Worm (Caenorhabditis elegans) whole organism, mixed stage, embryonic: Measurements from ENCODE around the gene W09D6.1.

Experiments used
- M03D4.4 ChIP-seq: sonication (generic microtip); optimal IDR thresholded peaks from 2 replicates; lab custom pipeline; 2017; ENCODE audit warnings: mild to moderate bottlenecking, missing genetic modification characterization, missing compliant biosample characterization
- bed-3 ChIP-seq: fragments of 200-800 bp; sonication (Bioruptor generic); optimal IDR thresholded peaks from 3 replicates; lab custom pipeline; 2018; ENCODE audit warnings: mild to moderate bottlenecking, missing genetic modification characterization, moderate library complexity, missing compliant biosample characterization
- blmp-1 ChIP-seq: fragments of 150-350 bp; optimal IDR thresholded peaks from 2 replicates; lab custom pipeline; 2014; ENCODE audit warnings: missing biosample characterization, missing genetic modification characterization
- ceh-39 ChIP-seq: fragments of 150-350 bp; optimal IDR thresholded peaks from 2 replicates; lab custom pipeline; 2014; ENCODE audit warnings: missing biosample characterization, missing genetic modification characterization
- ceh-43 ChIP-seq: fragments of 200-800 bp; sonication (Bioruptor generic); optimal IDR thresholded peaks from 2 replicates; lab custom pipeline; 2018; ENCODE audit warnings: mild to moderate bottlenecking, missing genetic modification characterization, moderate library complexity, missing compliant biosample characterization
- ceh-83 ChIP-seq: fragments of 200-800 bp; sonication (Bioruptor generic); optimal IDR thresholded peaks from 2 replicates; lab custom pipeline; 2018; ENCODE audit warnings: mild to moderate bottlenecking, missing genetic modification characterization, missing compliant biosample characterization
- ces-1 ChIP-seq: fragments of 150-350 bp; optimal IDR thresholded peaks from 2 replicates; lab custom pipeline; 2014; ENCODE audit warnings: missing biosample characterization, missing genetic modification reagents, missing genetic modification characterization
- cnd-1 ChIP-seq: fragments of 200-800 bp; sonication (Bioruptor generic); optimal IDR thresholded peaks from 2 replicates; lab custom pipeline; 2018; ENCODE audit warnings: mild to moderate bottlenecking, missing genetic modification characterization, missing compliant biosample characterization
- drap-1 ChIP-seq: fragments of 200-800 bp; sonication (Bioruptor generic); optimal IDR thresholded peaks from 3 replicates; lab custom pipeline; 2018; ENCODE audit warnings: mild to moderate bottlenecking, missing genetic modification characterization, missing compliant biosample characterization
- elt-1 ChIP-seq: sonication (generic microtip); optimal IDR thresholded peaks from 2 replicates; lab custom pipeline; 2017; ENCODE audit warnings: missing genetic modification characterization, mild to moderate bottlenecking, missing compliant biosample characterization, antibody characterized with exemption, moderate library complexity, borderline replicate concordance; ENCODE audit not compliant: insufficient read depth
- elt-3 ChIP-seq: fragments of 150-350 bp; optimal IDR thresholded peaks from 2 replicates; lab custom pipeline; 2014; ENCODE audit warnings: missing biosample characterization, missing genetic modification characterization
- flh-1 ChIP-seq: fragments of 200-800 bp; sonication (Bioruptor generic); optimal IDR thresholded peaks from 2 replicates; lab custom pipeline; 2018; ENCODE audit warnings: mild to moderate bottlenecking, missing genetic modification characterization, moderate library complexity, missing compliant biosample characterization
- ham-2 ChIP-seq: fragments of 200-800 bp; sonication (Bioruptor generic); optimal IDR thresholded peaks from 2 replicates; lab custom pipeline; 2018; ENCODE audit warnings: mild to moderate bottlenecking, missing genetic modification characterization, missing compliant biosample characterization
- hlh-1 ChIP-seq: fragments of 150-350 bp; optimal IDR thresholded peaks from 2 replicates; lab custom pipeline; 2014; ENCODE audit warnings: missing biosample characterization, missing genetic modification reagents, missing genetic modification characterization
- lin-13 ChIP-seq: fragments of 150-350 bp; optimal IDR thresholded peaks from 2 replicates; lab custom pipeline; 2014; ENCODE audit warnings: missing biosample characterization, missing genetic modification characterization
- lin-32 ChIP-seq: fragments of 200-800 bp; sonication (Bioruptor generic); optimal IDR thresholded peaks from 2 replicates; lab custom pipeline; 2018; ENCODE audit warnings: mild to moderate bottlenecking, missing genetic modification characterization, missing compliant biosample characterization
- lsy-2 ChIP-seq: fragments of 150-350 bp; optimal IDR thresholded peaks from 2 replicates; lab custom pipeline; 2014; ENCODE audit warnings: missing biosample characterization, missing genetic modification characterization
- mab-5 ChIP-seq: fragments of 150-350 bp; optimal IDR thresholded peaks from 2 replicates; lab custom pipeline; 2014; ENCODE audit warnings: missing biosample characterization, missing genetic modification characterization
- mep-1 ChIP-seq: fragments of 150-350 bp; optimal IDR thresholded peaks from 2 replicates; lab custom pipeline; 2017; ENCODE audit warnings: missing biosample characterization, missing genetic modification reagents, missing genetic modification characterization, inconsistent platforms
- nhr-12 ChIP-seq: fragments of 150-350 bp; optimal IDR thresholded peaks from 2 replicates; lab custom pipeline; 2014; ENCODE audit warnings: missing biosample characterization, missing genetic modification characterization
- nhr-237 ChIP-seq: fragments of 150-350 bp; optimal IDR thresholded peaks from 2 replicates; lab custom pipeline; 2014; ENCODE audit warnings: missing biosample characterization, missing genetic modification characterization
- nhr-28 ChIP-seq: fragments of 150-350 bp; optimal IDR thresholded peaks from 2 replicates; lab custom pipeline; 2014; ENCODE audit warnings: missing biosample characterization, missing genetic modification characterization
- nhr-76 ChIP-seq: sonication (generic microtip); optimal IDR thresholded peaks from 2 replicates; lab custom pipeline; 2017; ENCODE audit warnings: missing biosample characterization, missing genetic modification characterization
- pha-4 ChIP-seq: fragments of 150-350 bp; optimal IDR thresholded peaks from 2 replicates; lab custom pipeline; 2018; ENCODE audit warnings: missing biosample characterization, missing genetic modification reagents, missing genetic modification characterization
- snpc-4 ChIP-seq: fragments of 150-350 bp; optimal IDR thresholded peaks from 2 replicates; lab custom pipeline; 2014; ENCODE audit warnings: missing biosample characterization, missing genetic modification characterization
- sptf-1 ChIP-seq: sonication (generic microtip); optimal IDR thresholded peaks from 2 replicates; lab custom pipeline; 2017; ENCODE audit warnings: mild to moderate bottlenecking, missing genetic modification characterization, moderate library complexity, missing compliant biosample characterization
- tbx-8 ChIP-seq: fragments of 200-800 bp; sonication (Bioruptor generic); optimal IDR thresholded peaks from 2 replicates; lab custom pipeline; 2018; ENCODE audit warnings: mild to moderate bottlenecking, missing genetic modification characterization, moderate library complexity, missing compliant biosample characterization
- unc-120 ChIP-seq: sonication (generic microtip); optimal IDR thresholded peaks from 2 replicates; lab custom pipeline; 2017; ENCODE audit warnings: missing genetic modification characterization, missing compliant biosample characterization; ENCODE audit not compliant: poor library complexity, severe bottlenecking
- unc-39 ChIP-seq: fragments of 150-350 bp; optimal IDR thresholded peaks from 2 replicates; lab custom pipeline; 2014; ENCODE audit warnings: missing biosample characterization, missing genetic modification characterization
- unc-62 ChIP-seq: fragments of 150-350 bp; optimal IDR thresholded peaks from 2 replicates; lab custom pipeline; 2014; ENCODE audit warnings: missing biosample characterization, missing genetic modification reagents, missing genetic modification characterization
- zip-8 ChIP-seq: fragments of 150-350 bp; optimal IDR thresholded peaks from 2 replicates; lab custom pipeline; 2014; ENCODE audit warnings: missing biosample characterization, missing genetic modification characterization
- ztf-11 ChIP-seq: fragments of 150-350 bp; optimal IDR thresholded peaks from 2 replicates; lab custom pipeline; 2014; ENCODE audit warnings: missing biosample characterization, missing genetic modification characterization

The W09D6.1 gene

DNA sequence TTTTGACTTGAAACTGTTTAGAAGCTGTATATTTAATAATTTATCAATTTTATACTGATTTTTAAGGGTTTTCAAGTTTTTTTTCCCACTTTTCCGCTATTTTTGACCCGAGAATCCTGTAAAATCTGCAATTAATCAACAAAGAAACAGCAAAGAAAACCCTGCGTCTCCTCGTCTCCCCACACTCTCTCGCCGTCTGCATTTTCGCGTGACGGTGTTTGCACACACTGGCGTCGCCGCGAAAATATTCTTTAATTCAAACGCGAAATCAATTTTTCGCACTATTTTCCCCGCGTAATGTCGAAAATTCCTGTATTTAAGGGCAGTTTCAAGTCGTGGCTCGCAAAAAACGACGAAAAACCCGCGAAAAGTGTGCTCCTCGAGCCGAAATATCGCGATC, 5.4 kb upstream of the W09D6.1 start, which contains the start of gene rsa-2:
TSS of gene rsa-2 (plus strand) at position 221 of the 400 bp plus-strand sequence.
- TF ChIP-seq unc-120 (tag; lab: Kevin White, UChicago): no peak
- no peak for TF ChIP-seq zip-8
- peak; percentile 21 for TF ChIP-seq lsy-2 (tag; lab: Kevin White, UChicago)
- peak; percentile 45 for TF ChIP-seq sptf-1 (tag; lab: Kevin White, UChicago)
- TF ChIP-seq cnd-1 (tag; lab: Kevin White, UChicago): no peak
- no peak for TF ChIP-seq nhr-237 (tag; lab: Kevin White, UChicago)
- TF ChIP-seq mep-1 (tag; lab: Kevin White, UChicago): peak; percentile 45
- TF ChIP-seq ceh-83: peak; percentile 71
- TF ChIP-seq lin-13 (tag; lab: Kevin White, UChicago): peak; percentile 26
- TF ChIP-seq drap-1 (GFP tag; lab: Kevin White, UChicago): peak; percentile 2
- TF ChIP-seq ces-1 (GFP tag; lab: Kevin White, UChicago): peak; percentile 46
- no peak for TF ChIP-seq ztf-11 (tag; lab: Kevin White, UChicago)

DNA sequence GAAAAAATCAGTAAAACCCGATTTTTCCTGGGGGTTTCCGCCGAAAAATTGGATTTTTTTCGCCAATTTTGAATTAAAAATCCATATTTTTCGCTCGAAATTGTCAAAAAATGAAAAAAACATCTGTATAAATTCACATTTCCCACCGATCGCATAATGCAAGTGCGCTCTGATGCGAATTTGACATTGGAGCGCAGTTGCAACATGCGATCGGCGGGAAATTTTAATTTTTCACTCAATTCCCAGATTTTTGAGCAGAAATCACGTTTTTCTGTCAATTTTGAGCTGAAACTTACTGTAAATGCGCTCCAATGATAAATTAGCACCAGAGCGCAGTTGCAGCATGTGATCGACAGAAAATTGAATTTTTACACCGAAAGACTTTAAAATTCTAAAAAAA, 4.1 kb upstream of the W09D6.1 start:
- TF ChIP-seq sptf-1 (tag; lab: Kevin White, UChicago): no peak
- no peak for TF ChIP-seq pha-4 (tag; lab: Kevin White, UChicago)
- no peak for TF ChIP-seq lsy-2 (tag; lab: Kevin White, UChicago)
- no peak for TF ChIP-seq elt-1 (tag; lab: Kevin White, UChicago)
- no peak for TF ChIP-seq ceh-39 (tag; lab: Kevin White, UChicago)
- no peak for TF ChIP-seq nhr-12 (tag; lab: Kevin White, UChicago)

DNA sequence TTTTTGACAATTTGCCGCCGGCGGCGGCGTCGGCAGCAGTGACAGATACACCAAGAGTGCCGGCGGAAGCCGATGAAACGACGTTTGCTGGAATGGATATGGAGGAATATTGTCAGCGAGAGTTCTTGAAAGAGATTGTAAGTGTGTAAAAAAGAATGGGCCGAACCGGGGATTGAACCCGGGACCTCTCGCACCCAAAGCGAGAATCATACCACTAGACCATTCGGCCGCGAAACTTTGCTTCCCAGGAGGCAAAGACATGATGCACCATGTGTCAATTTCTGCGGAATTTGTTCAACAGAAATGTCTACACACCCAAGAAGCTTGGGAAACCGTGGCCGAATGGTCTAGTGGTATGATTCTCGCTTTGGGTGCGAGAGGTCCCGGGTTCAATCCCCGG, 2.0 kb upstream of the W09D6.1 start:
- peak; percentile 29 for TF ChIP-seq sptf-1 (tag; lab: Kevin White, UChicago)
- TF ChIP-seq bed-3 (GFP tag; lab: Kevin White, UChicago): peak; percentile 12
- TF ChIP-seq lin-13 (tag; lab: Kevin White, UChicago): peak; percentile 8
- no peak for TF ChIP-seq nhr-28 (tag; lab: Kevin White, UChicago)
- TF ChIP-seq nhr-76 (tag; lab: Kevin White, UChicago): no peak
- TF ChIP-seq blmp-1: no peak
- peak; percentile 19 for TF ChIP-seq M03D4.4
- peak; percentile 14 for TF ChIP-seq ces-1 (GFP tag; lab: Kevin White, UChicago)
- peak; percentile 43 for TF ChIP-seq ztf-11 (tag; lab: Kevin White, UChicago)
- peak; percentile 54 for TF ChIP-seq unc-120 (tag; lab: Kevin White, UChicago)
- TF ChIP-seq ceh-43: no peak

DNA sequence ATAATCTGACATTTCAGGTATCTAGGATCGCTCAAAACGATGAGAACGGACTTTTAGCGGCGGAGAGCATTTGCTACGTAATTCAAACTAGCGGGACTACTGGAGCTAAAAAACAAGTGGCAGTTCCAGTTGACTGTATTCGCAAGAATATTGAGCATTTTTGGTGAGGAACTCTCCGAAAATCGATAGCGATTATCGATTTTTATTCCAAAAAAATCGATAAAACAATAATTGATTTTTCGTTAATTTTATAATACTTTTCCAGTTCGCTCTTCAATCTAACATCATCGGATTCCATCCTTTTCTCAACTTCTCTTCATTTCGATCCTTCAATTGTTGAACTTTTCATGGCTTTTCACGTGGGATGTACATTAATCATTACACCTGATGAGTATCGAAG, 612 bp downstream of the W09D6.1 start:
- no peak for TF ChIP-seq unc-39
- TF ChIP-seq lin-32 (GFP tag; lab: Kevin White, UChicago): no peak
- no peak for TF ChIP-seq tbx-8 (GFP tag; lab: Kevin White, UChicago)
- TF ChIP-seq ham-2: no peak
- no peak for TF ChIP-seq blmp-1
- no peak for TF ChIP-seq ceh-39 (tag; lab: Kevin White, UChicago)
- TF ChIP-seq snpc-4: no peak
- no peak for TF ChIP-seq sptf-1 (tag; lab: Kevin White, UChicago)
- no peak for TF ChIP-seq elt-3 (tag; lab: Kevin White, UChicago)
- no peak for TF ChIP-seq mab-5 (tag; lab: Kevin White, UChicago)

DNA sequence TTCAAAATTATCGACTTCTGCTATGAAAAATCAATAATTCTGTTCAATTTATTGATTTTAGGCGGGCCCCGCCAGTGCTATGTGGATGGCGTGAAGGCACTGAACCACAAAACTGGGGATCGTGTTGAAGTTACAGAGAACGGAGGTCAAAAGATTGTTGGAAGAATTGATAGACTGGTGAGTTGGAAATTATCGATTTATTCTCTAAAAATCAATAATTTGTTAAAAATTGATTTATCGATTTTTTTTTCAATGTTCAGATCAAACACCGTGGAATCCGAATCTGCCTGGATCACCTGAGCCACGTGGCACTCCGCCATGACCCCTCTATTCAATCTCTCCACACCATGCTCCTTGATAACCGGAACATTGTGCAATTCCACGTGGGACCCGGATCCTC, 1.6 kb downstream of the W09D6.1 start:
- TF ChIP-seq M03D4.4 (no peak), flh-1 (GFP tag; lab: Kevin White, UChicago) (no peak), bed-3 (GFP tag; lab: Kevin White, UChicago) (no peak), nhr-28 (tag; lab: Kevin White, UChicago) (no peak), lin-13 (tag; lab: Kevin White, UChicago) (no peak), unc-62 (GFP tag; lab: Kevin White, UChicago) (no peak), ztf-11 (tag; lab: Kevin White, UChicago) (no peak), ham-2 (no peak), pha-4 (tag; lab: Kevin White, UChicago) (no peak), hlh-1 (tag; lab: Kevin White, UChicago) (no peak), mab-5 (tag; lab: Kevin White, UChicago) (no peak), drap-1 (GFP tag; lab: Kevin White, UChicago) (no peak), unc-120 (tag; lab: Kevin White, UChicago) (no peak)
